Worm (Caenorhabditis elegans): ENCODE results near the gene lgc-49.

The lgc-49 gene

DNA sequence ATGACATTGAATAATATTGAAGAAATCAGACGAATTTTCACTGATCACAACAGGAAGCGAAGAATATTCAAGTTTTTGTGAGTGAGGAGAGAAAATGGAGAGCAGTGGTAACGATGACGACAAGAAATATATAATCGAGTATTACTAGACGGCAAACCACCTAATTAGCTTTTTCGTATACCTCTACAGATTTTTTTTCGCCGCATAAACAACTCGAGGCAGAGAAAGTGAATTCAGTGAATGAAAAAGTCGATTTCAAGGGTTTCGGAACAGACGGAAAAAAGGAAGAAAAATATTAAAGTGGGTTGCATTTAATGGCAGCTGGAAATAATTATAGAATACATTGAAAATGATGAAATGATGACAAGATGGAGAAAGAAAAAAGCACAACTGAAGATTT lies 13.5 kb upstream of the lgc-49 start, which contains the start of gene gpa-1:
gpa-1 (minus strand) TSS at position 101 of the 400 bp plus-strand sequence.
- TF ChIP-seq mes-2 (tag; optimal IDR thresholded peaks at IDR 0.05; ENCODE audit: poor library complexity, severe bottlenecking): no peak
- no peak for TF ChIP-seq Y5F2A.4 (GFP tag; optimal IDR thresholded peaks at IDR 0.05)

DNA sequence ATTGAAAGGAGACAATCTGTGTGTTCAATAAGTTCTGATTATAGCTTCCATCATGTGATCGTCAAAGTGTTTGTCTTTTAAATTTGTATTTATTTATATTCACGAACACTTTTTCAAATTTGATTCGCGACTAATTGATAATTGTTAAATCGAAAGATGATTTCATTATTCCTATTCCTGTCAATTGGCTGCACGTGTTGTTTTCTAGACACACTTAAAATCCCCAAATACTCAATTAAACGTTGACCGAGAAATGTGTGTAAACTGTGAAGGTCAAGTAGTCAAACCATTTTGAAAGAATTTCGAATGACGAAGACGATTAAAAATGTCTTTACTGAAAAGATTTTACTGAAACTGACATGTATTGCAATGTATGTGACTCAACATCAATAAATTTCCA lies 10.1 kb upstream of the lgc-49 start:
- no peak for TF ChIP-seq mdt-29 (GFP tag; IDR thresholded peaks at IDR 0.05)
- TF ChIP-seq daf-19 (GFP tag; conservative IDR thresholded peaks at IDR 0.05): no peak
- no peak for TF ChIP-seq madf-5 (GFP tag; IDR thresholded peaks at IDR 0.05)
- no peak for TF ChIP-seq mxl-2 (GFP tag; conservative IDR thresholded peaks at IDR 0.05)
- TF ChIP-seq Y48G9A.11 (GFP tag; IDR thresholded peaks at IDR 0.05): no peak
- no peak for TF ChIP-seq ceh-44 (GFP tag; IDR thresholded peaks at IDR 0.05)
- no peak for TF ChIP-seq php-3 (GFP tag; IDR thresholded peaks at IDR 0.05)
- no peak for TF ChIP-seq nhr-77 (tag; optimal IDR thresholded peaks at IDR 0.05)
- TF ChIP-seq Y75B8A.6 (GFP tag; IDR thresholded peaks at IDR 0.05): no peak
- TF ChIP-seq nhr-76 (tag; optimal IDR thresholded peaks at IDR 0.05): no peak
- no peak for TF ChIP-seq ctbp-1 (GFP tag; IDR thresholded peaks at IDR 0.05)
- no peak for TF ChIP-seq aly-2 (tag; optimal IDR thresholded peaks at IDR 0.05)
- TF ChIP-seq arid-1 (GFP tag; conservative IDR thresholded peaks at IDR 0.05): no peak
- no peak for TF ChIP-seq madf-9 (GFP tag; conservative IDR thresholded peaks at IDR 0.05)
- TF ChIP-seq aha-1 (tag): no peak

DNA sequence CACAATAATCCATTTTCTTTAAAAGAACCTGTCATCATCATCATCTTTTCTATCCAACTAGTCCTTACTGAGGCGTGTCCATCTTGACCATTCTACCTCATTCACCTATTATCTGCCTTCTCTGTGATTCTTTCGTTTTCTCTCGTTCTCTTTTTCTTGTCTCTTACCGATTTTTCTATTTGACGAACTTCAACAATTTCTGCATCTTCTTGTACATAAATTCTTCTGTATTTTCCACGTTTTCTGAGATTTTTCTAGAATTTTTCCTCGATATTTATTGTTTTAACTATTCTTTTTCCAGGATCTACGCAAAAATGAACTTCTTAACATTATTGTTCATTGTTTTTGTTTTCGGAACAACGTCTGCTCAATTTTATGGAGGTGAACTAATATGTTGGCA lies 8.2 kb upstream of the lgc-49 start, which contains the start of gene cnc-10:
cnc-10 (plus strand) TSS at position 301 of the 400 bp plus-strand sequence.
- no peak for TF ChIP-seq mxl-2 (GFP tag; conservative IDR thresholded peaks at IDR 0.05)
- TF ChIP-seq aha-1 (tag): no peak
- TF ChIP-seq F37D6.2 (tag; optimal IDR thresholded peaks at IDR 0.05): no peak
- TF ChIP-seq snpc-1.2 (GFP tag; IDR thresholded peaks at IDR 0.05): no peak
- no peak for TF ChIP-seq ztf-11 (tag; optimal IDR thresholded peaks at IDR 0.05)
- no peak for TF ChIP-seq nhr-102 (tag; optimal IDR thresholded peaks at IDR 0.05)
- no peak for TF ChIP-seq lin-38 (GFP tag; IDR thresholded peaks at IDR 0.05)
- no peak for TF ChIP-seq nhr-41 (GFP tag; IDR thresholded peaks at IDR 0.05)
- no peak for TF ChIP-seq ZK546.5 (tag; optimal IDR thresholded peaks at IDR 0.05)
- TF ChIP-seq R02D3.7 (tag; optimal IDR thresholded peaks at IDR 0.05): no peak
- no peak for TF ChIP-seq mxl-3 (GFP tag; optimal IDR thresholded peaks at IDR 0.05)
- no peak for TF ChIP-seq zip-11 (GFP tag; IDR thresholded peaks at IDR 0.05)
- no peak for TF ChIP-seq F26F4.8 (GFP tag; conservative IDR thresholded peaks at IDR 0.05)

DNA sequence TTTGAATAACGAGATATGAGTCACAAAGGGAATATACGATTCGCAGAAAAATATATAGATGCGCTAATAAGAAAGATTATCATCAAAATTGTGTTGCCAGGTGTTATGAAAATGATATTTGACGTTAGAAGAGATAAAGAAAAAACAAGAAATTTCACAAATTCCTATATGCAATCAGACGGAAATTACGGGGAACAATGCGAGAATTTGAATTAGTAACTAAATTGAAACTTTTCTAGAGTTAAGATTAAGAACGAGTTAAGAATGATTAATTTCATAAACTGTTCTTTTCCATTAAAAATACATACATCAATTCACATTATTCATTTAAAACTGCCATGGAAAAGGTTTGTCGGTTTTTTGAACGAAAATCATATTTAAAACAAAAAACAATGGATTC lies 5.0 kb downstream of the lgc-49 start, which contains the start of gene clc-6:
clc-6 (minus strand) TSS at position 101 of the 400 bp plus-strand sequence.
- TF ChIP-seq pqm-1 (tag; optimal IDR thresholded peaks at IDR 0.05): no peak
- no peak for TF ChIP-seq egl-43 (GFP tag; IDR thresholded peaks at IDR 0.05)
- TF ChIP-seq zfp-2 (tag; optimal IDR thresholded peaks at IDR 0.05): no peak
- TF ChIP-seq madf-9 (GFP tag; conservative IDR thresholded peaks at IDR 0.05): no peak
- TF ChIP-seq ZK546.5 (tag; optimal IDR thresholded peaks at IDR 0.05): no peak
- no peak for TF ChIP-seq lin-1 (GFP tag; IDR thresholded peaks at IDR 0.05)
- no peak for TF ChIP-seq mxl-3 (GFP tag; optimal IDR thresholded peaks at IDR 0.05)
- TF ChIP-seq nhr-42 (GFP tag; IDR thresholded peaks at IDR 0.05): no peak
- no peak for TF ChIP-seq daf-19 (GFP tag; conservative IDR thresholded peaks at IDR 0.05)
- TF ChIP-seq nhr-28 (tag; optimal IDR thresholded peaks at IDR 0.05): no peak
- TF ChIP-seq F10B5.3 (tag; optimal IDR thresholded peaks at IDR 0.05): no peak
- no peak for TF ChIP-seq R02D3.7 (tag; optimal IDR thresholded peaks at IDR 0.05)
